Worm (Caenorhabditis elegans): Measurements from ENCODE around the gene sri-53.
A peak's percentile ranks its signal among the peaks of the same experiment; 100 is the strongest.
"Not testable (repeated sequence)": the region's sequence is repeated elsewhere in the genome, so short reads cannot be mapped to it uniquely, and the experiment has no call there.

sri-53 gene

DNA sequence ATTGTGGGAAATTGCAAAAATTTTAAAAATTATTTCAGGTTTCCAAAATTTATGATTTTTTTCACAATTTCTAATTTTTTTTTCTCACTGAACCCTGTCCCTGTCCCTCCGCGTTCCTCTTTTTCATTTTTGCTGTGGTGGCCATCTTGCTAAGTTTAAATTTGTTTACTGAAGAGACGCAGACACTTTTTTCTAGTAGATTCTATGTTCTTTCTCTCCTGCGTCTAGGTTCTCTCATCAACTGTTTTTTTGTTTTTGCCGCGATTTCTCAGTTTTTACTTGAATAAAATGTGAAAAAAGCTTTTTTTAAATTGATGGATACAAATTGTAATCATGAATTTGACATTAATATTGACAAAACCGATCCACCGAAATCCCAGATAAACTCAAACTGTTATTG is 6.8 kb upstream of the sri-53 start, which contains the start of gene ZC239.6 (continued):
- TF ChIP-seq hlh-30 (tag; optimal IDR thresholded peaks at IDR 0.05; ENCODE audit: insufficient read depth) (peak; percentile 9), tra-1 (GFP tag; IDR thresholded peaks at IDR 0.05) (no peak), F44E2.7 (GFP tag; IDR thresholded peaks at IDR 0.05) (no peak), lsy-2 (tag; optimal IDR thresholded peaks at IDR 0.05) (no peak)

DNA sequence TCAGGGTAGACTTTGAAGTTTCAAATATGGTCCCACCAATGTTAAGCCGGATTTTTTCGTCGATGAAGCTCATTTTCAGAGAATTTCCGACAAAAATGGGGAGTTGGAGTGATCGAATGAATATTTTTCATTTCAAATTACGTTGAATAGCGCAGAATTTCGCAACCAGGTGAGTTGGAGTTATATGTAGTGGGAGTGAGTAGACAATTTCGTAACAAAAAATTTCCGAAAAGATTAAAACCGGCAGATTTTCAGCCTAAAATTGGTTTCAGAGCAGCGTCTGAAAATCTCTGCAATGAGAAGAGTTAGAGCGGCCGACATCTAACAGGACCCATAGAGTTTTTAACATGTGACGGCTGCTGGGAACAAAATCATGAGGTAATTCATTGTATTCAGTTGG is 6.3 kb upstream of the sri-53 start, which contains the start of gene sdz-35:
Gene sdz-35 (minus strand): TSS at position 101 of the 400 bp plus-strand sequence.
- TF ChIP-seq lin-1 (GFP tag; IDR thresholded peaks at IDR 0.05) (no peak), hif-1 (tag; optimal IDR thresholded peaks at IDR 0.05) (no peak), ctbp-1 (GFP tag; IDR thresholded peaks at IDR 0.05) (no peak), hmg-1.1 (GFP tag; IDR thresholded peaks at IDR 0.05) (no peak), nhr-28 (tag; optimal IDR thresholded peaks at IDR 0.05) (no peak), F49E8.2 (tag; optimal IDR thresholded peaks at IDR 0.05; ENCODE audit: borderline replicate concordance) (no peak)

DNA sequence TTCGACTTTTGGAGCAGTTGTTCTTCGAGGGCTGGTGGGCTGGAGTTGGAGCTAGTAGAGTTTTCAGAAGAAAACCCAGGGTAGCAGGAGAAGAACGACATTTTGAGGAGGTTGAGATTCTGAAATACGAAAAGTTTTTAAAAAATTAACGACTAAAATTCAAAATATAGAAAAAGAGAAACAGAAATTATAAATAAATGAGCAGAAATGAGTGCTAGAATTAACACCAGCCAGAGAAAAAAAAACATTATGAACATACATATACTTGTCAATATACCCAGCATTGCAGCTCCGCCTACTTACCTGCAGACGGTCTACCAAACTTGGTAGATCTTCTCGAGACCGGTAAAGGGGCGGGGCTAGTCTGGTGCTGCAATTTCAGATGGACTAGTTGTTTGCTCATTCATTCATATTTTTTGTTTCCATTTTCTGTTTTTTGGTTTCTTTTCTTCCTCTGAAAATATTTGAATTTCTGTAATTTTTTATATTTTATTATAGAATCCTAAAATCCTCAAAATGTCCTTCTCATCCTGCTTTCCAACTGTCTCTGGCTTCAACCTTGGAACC is 4.1 kb upstream of the sri-53 start, which contains the start of the genes ZC239.20 and ZC239.21:
Gene ZC239.20 (minus strand): TSS at position 101 of the 567 bp plus-strand sequence.
Gene ZC239.21 (plus strand): TSS at position 517 of the 567 bp plus-strand sequence.
- TF ChIP-seq unc-130 (GFP tag; optimal IDR thresholded peaks at IDR 0.05) (no peak), mxl-2 (GFP tag; conservative IDR thresholded peaks at IDR 0.05) (no peak), R02D3.7 (tag; optimal IDR thresholded peaks at IDR 0.05) (no peak), spr-3 (GFP tag; optimal IDR thresholded peaks at IDR 0.05) (no peak), jun-1 (tag; optimal IDR thresholded peaks at IDR 0.05) (no peak), lim-7 (GFP tag; IDR thresholded peaks at IDR 0.05) (no peak), daf-16 (GFP tag; optimal IDR thresholded peaks at IDR 0.05) (no peak), daf-16 (tag; optimal IDR thresholded peaks at IDR 0.05) (no peak), mxl-3 (GFP tag; optimal IDR thresholded peaks at IDR 0.05) (no peak), arid-1 (GFP tag; conservative IDR thresholded peaks at IDR 0.05) (no peak)

DNA sequence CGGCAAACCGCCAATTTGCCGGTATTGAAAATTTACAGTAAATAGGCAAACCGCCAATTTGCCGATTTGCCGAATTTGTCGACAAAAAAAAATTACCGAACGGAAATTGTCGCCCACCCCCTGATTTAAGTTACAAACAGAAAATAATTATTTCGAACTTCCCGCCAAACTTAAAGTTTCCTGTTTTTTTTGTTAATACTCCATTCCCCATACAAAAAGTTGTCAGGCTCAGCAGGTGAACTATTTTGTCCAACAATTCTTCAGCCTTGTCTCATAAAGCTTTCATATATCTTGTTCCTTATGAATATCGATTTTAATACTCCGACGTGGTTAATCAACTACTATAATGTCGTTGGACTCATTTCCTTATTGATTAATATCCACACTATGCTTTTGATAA is 996 bp upstream of the sri-53 start, which contains the start of gene sri-50:
Gene sri-50 (plus strand): TSS at position 301 of the 400 bp plus-strand sequence.
- TF ChIP-seq aha-1 (tag) (peak; percentile 5), mep-1 (tag; optimal IDR thresholded peaks at IDR 0.05) (no peak)

DNA sequence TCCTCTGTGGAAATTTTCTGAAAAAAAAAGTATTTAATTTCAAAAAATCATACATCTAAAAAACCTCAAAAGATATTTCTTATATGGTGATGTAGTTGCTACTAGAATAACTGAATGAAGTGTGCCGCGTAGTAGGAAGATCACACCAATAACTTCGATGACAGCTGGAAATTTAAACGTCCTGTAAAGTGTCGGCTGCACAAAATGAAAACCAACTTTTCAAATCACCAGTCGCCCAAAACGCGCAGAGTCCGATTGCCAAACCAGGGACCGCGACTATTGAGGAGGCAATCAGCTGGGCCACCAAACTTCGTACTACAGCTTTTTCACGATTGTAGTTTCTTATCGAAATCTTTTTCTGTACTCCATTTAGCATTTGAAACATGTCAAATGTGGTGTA is 1.2 kb downstream of the sri-53 start, which contains the start of gene sri-48:
Gene sri-48 (minus strand): TSS at position 101 of the 400 bp plus-strand sequence.
- not testable (repeated sequence) for TF ChIP-seq daf-19 (GFP tag; conservative IDR thresholded peaks at IDR 0.05); ceh-28 (tag; optimal IDR thresholded peaks at IDR 0.05); ZK546.5 (tag; optimal IDR thresholded peaks at IDR 0.05)

DNA sequence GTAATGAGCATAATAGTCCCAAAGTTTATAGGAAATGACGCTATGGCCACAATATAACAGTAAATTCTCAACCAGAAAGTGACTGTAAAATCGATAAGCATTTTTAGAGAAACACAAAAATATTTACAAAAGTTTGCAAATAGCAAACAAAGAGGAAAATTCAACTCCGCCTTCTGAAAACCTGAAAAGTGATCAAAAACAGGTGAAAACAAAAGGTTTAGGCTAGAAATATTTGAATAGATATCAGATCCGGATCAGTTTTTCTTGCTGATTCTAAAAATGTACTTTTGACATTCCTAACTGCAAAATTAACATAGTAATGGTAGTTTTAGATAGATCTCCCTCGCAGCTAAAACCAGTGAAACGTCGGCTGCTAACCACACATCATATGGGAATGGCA is 3.4 kb downstream of the sri-53 start, which contains the start of gene sri-51:
Gene sri-51 (minus strand): TSS at position 101 of the 400 bp plus-strand sequence.
- no peak for TF ChIP-seq mxl-3 (GFP tag; optimal IDR thresholded peaks at IDR 0.05)
- TF ChIP-seq unc-62 (GFP tag; optimal IDR thresholded peaks at IDR 0.05 in 1 of 2) = peak in 1 of 2 experiments; percentile 84
- TF ChIP-seq unc-62 (tag; optimal IDR thresholded peaks at IDR 0.05) = no peak
- no peak for TF ChIP-seq gei-8 (GFP tag; optimal IDR thresholded peaks at IDR 0.05)

DNA sequence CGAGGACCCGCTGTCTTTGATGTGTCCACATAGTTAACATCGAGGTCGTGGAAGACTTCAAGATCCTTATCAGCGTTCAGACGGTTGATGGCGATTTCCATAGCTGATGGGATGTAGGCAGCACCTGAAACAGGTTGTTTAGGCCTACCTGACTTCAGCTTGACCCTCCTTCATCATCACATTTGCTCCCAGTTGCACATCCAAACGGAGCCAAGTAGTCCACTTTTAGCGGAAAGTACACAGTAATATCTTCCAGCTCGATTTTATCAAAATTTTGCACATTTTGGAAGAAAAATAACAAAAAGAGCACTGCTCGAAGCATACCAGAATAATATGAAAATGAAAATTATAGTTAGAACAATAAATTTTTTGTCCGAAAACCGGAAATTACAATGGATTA is 5.5 kb downstream of the sri-53 start, which contains the start of gene gcy-15:
Gene gcy-15 (minus strand): TSS at position 101 of the 400 bp plus-strand sequence.
- no peak for TF ChIP-seq dmd-9 (GFP tag; IDR thresholded peaks at IDR 0.05)
- TF ChIP-seq lsy-2 (tag; optimal IDR thresholded peaks at IDR 0.05) = no peak
- no peak for TF ChIP-seq nhr-111 (GFP tag; optimal IDR thresholded peaks at IDR 0.05)
